Worm (Caenorhabditis elegans): ENCODE data around the gene sra-9.

Gene sra-9

DNA sequence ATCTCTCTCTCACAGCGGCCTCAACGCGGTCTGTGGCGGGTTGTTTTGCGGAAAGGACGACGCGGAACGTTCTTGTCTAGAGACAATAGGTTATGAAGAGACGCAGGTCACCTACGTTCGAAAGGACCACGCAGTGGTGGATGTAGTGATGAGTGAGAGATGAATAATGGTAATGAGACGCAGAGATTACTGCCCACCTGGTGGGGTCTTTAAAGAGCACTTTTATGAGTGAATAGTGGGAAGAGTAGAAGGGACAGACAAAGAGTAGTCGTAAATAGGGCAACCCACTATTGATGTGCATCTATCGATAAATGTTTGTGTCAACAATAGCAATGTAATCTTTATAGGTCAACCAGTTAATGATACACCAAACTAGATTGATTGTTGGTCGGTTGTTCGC is 41.1 kb upstream of the sra-9 start:
- TF ChIP-seq fkh-10 (GFP tag; optimal IDR thresholded peaks at IDR 0.05) (no peak), nhr-47 (tag; optimal IDR thresholded peaks at IDR 0.05) (no peak), unc-30 (tag; optimal IDR thresholded peaks at IDR 0.05) (no peak), ceh-82 (tag; optimal IDR thresholded peaks at IDR 0.05) (no peak), hpl-2 (GFP tag; optimal IDR thresholded peaks at IDR 0.05) (no peak), mep-1 (tag; optimal IDR thresholded peaks at IDR 0.05) (no peak), tbx-2 (tag; optimal IDR thresholded peaks at IDR 0.05) (no peak), mdl-1 (tag; optimal IDR thresholded peaks at IDR 0.05) (no peak), dpl-1 (GFP tag; optimal IDR thresholded peaks at IDR 0.05) (no peak), lin-15B (tag; optimal IDR thresholded peaks at IDR 0.05) (no peak), rnt-1 (tag; optimal IDR thresholded peaks at IDR 0.05) (no peak), nhr-19 (GFP tag; conservative IDR thresholded peaks at IDR 0.05) (no peak), jun-1 (tag; optimal IDR thresholded peaks at IDR 0.05) (no peak), ceh-88 (GFP tag; IDR thresholded peaks at IDR 0.05) (no peak), nhr-76 (tag; optimal IDR thresholded peaks at IDR 0.05) (no peak), mab-9 (GFP tag; IDR thresholded peaks at IDR 0.05) (no peak), egl-13 (tag; optimal IDR thresholded peaks at IDR 0.05) (no peak), skn-1 (tag; optimal IDR thresholded peaks at IDR 0.05) (no peak), unc-86 (tag; optimal IDR thresholded peaks at IDR 0.05) (no peak), lsy-2 (tag; optimal IDR thresholded peaks at IDR 0.05) (no peak)

DNA sequence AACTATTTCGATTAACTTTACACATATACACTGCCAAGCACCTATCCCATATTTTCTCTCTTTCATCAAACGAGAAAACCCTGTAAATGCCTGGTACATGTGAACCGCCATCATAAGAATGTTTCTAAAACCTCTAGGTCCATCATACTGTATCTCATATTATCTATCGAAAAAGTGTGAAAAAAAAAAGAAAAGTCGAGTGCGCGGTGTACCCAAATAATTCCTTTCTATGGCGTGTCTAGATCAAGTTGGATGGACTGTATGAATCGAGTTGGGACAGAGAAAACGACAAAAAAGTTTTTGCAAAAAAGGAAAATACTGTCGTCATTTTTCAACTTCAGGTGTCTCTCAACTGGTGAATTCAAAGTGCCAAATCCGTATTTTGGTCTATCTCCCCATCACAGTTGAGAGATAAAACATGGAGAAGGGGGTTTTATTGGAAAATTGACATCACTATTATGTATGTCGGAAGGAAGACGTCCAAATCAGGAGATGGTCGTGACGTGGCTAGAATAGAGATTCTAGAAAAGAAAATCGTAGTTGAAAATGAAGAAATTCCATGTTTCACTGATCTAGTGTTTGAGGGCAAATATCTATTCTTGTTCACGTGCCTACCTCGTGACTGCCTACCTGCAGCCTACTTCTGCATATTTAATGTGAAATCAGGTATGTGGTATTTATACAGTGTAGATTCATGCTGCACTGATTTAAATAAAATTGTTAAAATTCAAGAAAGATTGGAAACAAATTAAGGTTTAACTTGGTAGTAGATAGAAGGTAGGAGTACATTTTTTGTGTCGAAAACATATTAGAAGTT is 38.7 kb upstream of the sra-9 start:
- TF ChIP-seq nhr-28 (tag; optimal IDR thresholded peaks at IDR 0.05) (no peak), isw-1 (GFP tag; IDR thresholded peaks at IDR 0.05) (no peak), unc-30 (tag; optimal IDR thresholded peaks at IDR 0.05) (no peak), lin-13 (GFP tag; optimal IDR thresholded peaks at IDR 0.05) (no peak), pag-3 (tag; optimal IDR thresholded peaks at IDR 0.05; ENCODE audit: borderline replicate concordance, insufficient read depth) (no peak), elt-2 (tag; optimal IDR thresholded peaks at IDR 0.05) (no peak), C34B4.2 (tag; optimal IDR thresholded peaks at IDR 0.05) (no peak), efl-1 (optimal IDR thresholded peaks at IDR 0.05) (no peak), efl-1 (GFP tag; optimal IDR thresholded peaks at IDR 0.05 in 1 of 2) (no peak), pax-3 (tag; optimal IDR thresholded peaks at IDR 0.05) (no peak), nhr-71 (tag; optimal IDR thresholded peaks at IDR 0.05) (peak; percentile 77), blmp-1 (tag; optimal IDR thresholded peaks at IDR 0.05) (peak; percentile 38), vab-15 (tag; optimal IDR thresholded peaks at IDR 0.05) (no peak), swsn-7 (tag; optimal IDR thresholded peaks at IDR 0.05) (no peak), aly-2 (tag; optimal IDR thresholded peaks at IDR 0.05) (no peak), ceh-63 (GFP tag; optimal IDR thresholded peaks at IDR 0.05) (no peak), egl-13 (tag; optimal IDR thresholded peaks at IDR 0.05) (no peak), lir-3 (tag; optimal IDR thresholded peaks at IDR 0.05; ENCODE audit: poor library complexity) (no peak), snpc-4 (tag; optimal IDR thresholded peaks at IDR 0.05) (no peak), fkh-8 (tag; optimal IDR thresholded peaks at IDR 0.05) (no peak), pqm-1 (tag; optimal IDR thresholded peaks at IDR 0.05) (no peak), rnt-1 (tag; optimal IDR thresholded peaks at IDR 0.05) (no peak), irx-1 (tag; optimal IDR thresholded peaks at IDR 0.05) (no peak), fos-1 (tag; optimal IDR thresholded peaks at IDR 0.05) (no peak), hlh-4 (tag; optimal IDR thresholded peaks at IDR 0.05) (no peak), nhr-76 (tag; optimal IDR thresholded peaks at IDR 0.05) (no peak), jun-1 (tag; optimal IDR thresholded peaks at IDR 0.05) (no peak), sup-37 (GFP tag; optimal IDR thresholded peaks at IDR 0.05) (no peak), zip-4 (GFP tag; optimal IDR thresholded peaks at IDR 0.05) (no peak), unc-86 (tag; optimal IDR thresholded peaks at IDR 0.05) (no peak), efl-3 (GFP tag; optimal IDR thresholded peaks at IDR 0.05) (no peak), sox-4 (tag; optimal IDR thresholded peaks at IDR 0.05) (no peak), nhr-11 (tag; optimal IDR thresholded peaks at IDR 0.05) (no peak), nhr-19 (GFP tag; conservative IDR thresholded peaks at IDR 0.05) (peak; percentile 34; the same call in 1 of the 2 replicates), nhr-20 (tag; optimal IDR thresholded peaks at IDR 0.05) (peak; percentile 64), nhr-84 (tag; optimal IDR thresholded peaks at IDR 0.05) (no peak), hlh-17 (GFP tag; optimal IDR thresholded peaks at IDR 0.05; ENCODE audit: borderline replicate concordance) (no peak), lin-15B (tag; optimal IDR thresholded peaks at IDR 0.05) (no peak)

All from whole organism, L1 larva.